Worm (Caenorhabditis elegans): ENCODE results near the gene rpb-6.

rpb-6 gene

ce11 chrII:10563368-10563767, 15.8 kb upstream of the rpb-6 start, which contains the start of gene cdc-48.1 (continued):
- peak; percentile 90 for TF ChIP-seq aptf-2 (GFP tag; conservative IDR thresholded peaks at IDR 0.05)
- TF ChIP-seq attf-3 (GFP tag; conservative IDR thresholded peaks at IDR 0.05): peak; percentile 94
- peak; percentile 98 for TF ChIP-seq let-526 (GFP tag; IDR thresholded peaks at IDR 0.05)
- peak; percentile 18 for TF ChIP-seq rpc-1 (optimal IDR thresholded peaks at IDR 0.05)
- TF ChIP-seq rpc-1 (tag; optimal IDR thresholded peaks at IDR 0.05): peak; percentile 14
- peak; percentile 96 for TF ChIP-seq lsl-1 (GFP tag; optimal IDR thresholded peaks at IDR 0.05)
- peak; percentile 100 for TF ChIP-seq Y95B8A.8 (GFP tag; IDR thresholded peaks at IDR 0.05)
- peak; percentile 99 for TF ChIP-seq ekl-4 (GFP tag; IDR thresholded peaks at IDR 0.05)
- TF ChIP-seq ceh-100 (GFP tag; IDR thresholded peaks at IDR 0.05): peak; percentile 94
- peak; percentile 94 for TF ChIP-seq nfya-2 (GFP tag; IDR thresholded peaks at IDR 0.05)
- peak; percentile 86 to 87 for TF ChIP-seq rec-8 (tag; optimal IDR thresholded peaks at IDR 0.05)
- TF ChIP-seq cebp-1 (GFP tag; IDR thresholded peaks at IDR 0.05): peak; percentile 94
- TF ChIP-seq cebp-1 (tag; optimal IDR thresholded peaks at IDR 0.05): peak; percentile 98
- TF ChIP-seq nhr-120 (GFP tag; IDR thresholded peaks at IDR 0.05): peak; percentile 92
- peak; percentile 100 for TF ChIP-seq pbrm-1 (GFP tag; IDR thresholded peaks at IDR 0.05)
- peak; percentile 99 for TF ChIP-seq nfyb-1 (GFP tag; IDR thresholded peaks at IDR 0.05)
- TF ChIP-seq pha-4 (tag; optimal IDR thresholded peaks at IDR 0.05): peak; percentile 98
- TF ChIP-seq dox-1 (GFP tag; IDR thresholded peaks at IDR 0.05): peak; percentile 100
- TF ChIP-seq T07F8.4 (tag; optimal IDR thresholded peaks at IDR 0.05): peak; percentile 90
- TF ChIP-seq F23B12.7 (tag; optimal IDR thresholded peaks at IDR 0.05; ENCODE audit: insufficient read depth): peak; percentile 99
- TF ChIP-seq unc-130 (GFP tag; optimal IDR thresholded peaks at IDR 0.05): peak; percentile 98
- TF ChIP-seq B0035.1 (tag; optimal IDR thresholded peaks at IDR 0.05): peak; percentile 95
- peak; percentile 99 for TF ChIP-seq ZK185.1 (tag; optimal IDR thresholded peaks at IDR 0.05; ENCODE audit: poor library complexity, severe bottlenecking)
- TF ChIP-seq B0336.3 (GFP tag; IDR thresholded peaks at IDR 0.05): peak; percentile 98
- TF ChIP-seq repo-1 (tag; optimal IDR thresholded peaks at IDR 0.05): peak; percentile 98
- TF ChIP-seq lir-1 (GFP tag; conservative IDR thresholded peaks at IDR 0.05): peak; percentile 99
- peak; percentile 99 for TF ChIP-seq D2030.7 (GFP tag; IDR thresholded peaks at IDR 0.05)
- peak; percentile 96 for TF ChIP-seq F33H1.4 (GFP tag; IDR thresholded peaks at IDR 0.05)
- 0 out of 2 replicates have a peak, but pooled peaks have one; percentile 69 for TF ChIP-seq aptf-3 (GFP tag; IDR thresholded peaks at IDR 0.05)
- peak; percentile 100 for TF ChIP-seq athp-1 (tag; optimal IDR thresholded peaks at IDR 0.05)
- TF ChIP-seq ets-4 (GFP tag; optimal IDR thresholded peaks at IDR 0.05): peak; percentile 97
- TF ChIP-seq dpl-1 (GFP tag; optimal IDR thresholded peaks at IDR 0.05): peak; percentile 100
- TF ChIP-seq lin-54 (GFP tag; optimal IDR thresholded peaks at IDR 0.05): peak; percentile 100
- TF ChIP-seq atf-7 (tag; optimal IDR thresholded peaks at IDR 0.05): peak; percentile 99
- peak; percentile 98 for TF ChIP-seq F37B4.10 (GFP tag; IDR thresholded peaks at IDR 0.05)
- peak; percentile 89 for TF ChIP-seq ztf-18 (tag; optimal IDR thresholded peaks at IDR 0.05)
- peak; percentile 94 for TF ChIP-seq F39B2.1 (GFP tag; IDR thresholded peaks at IDR 0.05)
- no peak for TF ChIP-seq nfya-1 (tag; optimal IDR thresholded peaks at IDR 0.05; ENCODE audit: borderline replicate concordance, insufficient read depth)
- TF ChIP-seq T26A5.8 (tag; optimal IDR thresholded peaks at IDR 0.05): peak; percentile 56
- TF ChIP-seq nhr-90 (tag; optimal IDR thresholded peaks at IDR 0.05): peak; percentile 97
- TF ChIP-seq gei-17 (GFP tag; optimal IDR thresholded peaks at IDR 0.05): peak; percentile 91
- peak; percentile 94 for TF ChIP-seq ztf-25 (GFP tag; IDR thresholded peaks at IDR 0.05)
- TF ChIP-seq F57A8.1 (GFP tag; optimal IDR thresholded peaks at IDR 0.05): peak; percentile 84
- TF ChIP-seq ztf-26 (tag; optimal IDR thresholded peaks at IDR 0.05): peak; percentile 99
- TF ChIP-seq nhr-27 (tag; optimal IDR thresholded peaks at IDR 0.05): peak; percentile 85
- peak; percentile 96 for TF ChIP-seq Y79H2A.3 (GFP tag; conservative IDR thresholded peaks at IDR 0.05)
- peak; percentile 98 to 100 (median 100) for TF ChIP-seq lin-35 (GFP tag; optimal IDR thresholded peaks at IDR 0.05)
- peak; percentile 84 for TF ChIP-seq ccch-3 (GFP tag; optimal IDR thresholded peaks at IDR 0.05)
- TF ChIP-seq attf-5 (GFP tag; optimal IDR thresholded peaks at IDR 0.05): peak; percentile 100

Data from whole organism, young adult.